Fruit fly (Drosophila melanogaster) whole organism, embryonic: Measurements from ENCODE around the gene Cdk1.

ENCODE experiments used
- ATbp ChIP-seq: fragments of 200-800 bp; sonication (Bioruptor generic); optimal IDR thresholded peaks from 2 replicates; lab custom pipeline; 2017; ENCODE audit warnings: missing biosample characterization, mild to moderate bottlenecking, missing genetic modification characterization, missing genetic modification reagents
- CG10462 ChIP-seq: fragments of 200-800 bp; sonication (Bioruptor generic); optimal IDR thresholded peaks from 2 replicates; lab custom pipeline; 2016; ENCODE audit warnings: missing biosample characterization, missing genetic modification characterization
- CG11085 ChIP-seq: fragments of 200-800 bp; sonication (Bioruptor generic); IDR thresholded peaks from 2 replicates; pipeline ENCODE4 v1.3.6; 2022; ENCODE audit warnings: missing biosample characterization, missing genetic modification characterization
- CG16815 ChIP-seq: fragments of 200-800 bp; sonication (Bioruptor generic); optimal IDR thresholded peaks from 3 replicates; lab custom pipeline; 2017; ENCODE audit warnings: missing biosample characterization, mild to moderate bottlenecking, missing genetic modification characterization
- CG18619 ChIP-seq: fragments of 200-800 bp; sonication (Bioruptor generic); optimal IDR thresholded peaks from 3 replicates; lab custom pipeline; 2017; ENCODE audit warnings: missing biosample characterization, mild to moderate bottlenecking, missing genetic modification characterization
- CG18764 ChIP-seq: fragments of 200-800 bp; sonication (Bioruptor generic); optimal IDR thresholded peaks from 3 replicates; lab custom pipeline; 2016; ENCODE audit warnings: missing biosample characterization, missing genetic modification characterization
- CG2889 ChIP-seq: fragments of 200-800 bp; sonication (Bioruptor generic); IDR thresholded peaks from 3 replicates; pipeline ENCODE4 v1.3.6; 2022; ENCODE audit warnings: missing biosample characterization, missing genetic modification characterization
- CG30431 ChIP-seq: fragments of 200-800 bp; sonication (Bioruptor generic); optimal IDR thresholded peaks from 2 replicates; lab custom pipeline; 2017; ENCODE audit warnings: missing biosample characterization, missing genetic modification characterization
- CG31441 ChIP-seq: fragments of 200-800 bp; sonication (Bioruptor generic); IDR thresholded peaks from 2 replicates; pipeline ENCODE4 v1.3.6; 2022; ENCODE audit warnings: missing biosample characterization, missing genetic modification characterization
- CG4328 ChIP-seq: fragments of 200-800 bp; sonication (Bioruptor generic); optimal IDR thresholded peaks from 3 replicates; lab custom pipeline; 2017; ENCODE audit warnings: missing biosample characterization, missing genetic modification reagents, missing genetic modification characterization
- CG4617 ChIP-seq: fragments of 200-800 bp; sonication (Bioruptor generic); optimal IDR thresholded peaks from 3 replicates; lab custom pipeline; 2016; ENCODE audit warnings: missing biosample characterization, missing genetic modification characterization, borderline replicate concordance
- CG5245 ChIP-seq: fragments of 200-800 bp; sonication (Bioruptor generic); optimal IDR thresholded peaks from 3 replicates; lab custom pipeline; 2016; ENCODE audit warnings: missing biosample characterization, missing genetic modification characterization
- CG6175 ChIP-seq: fragments of 200-800 bp; sonication (Bioruptor generic); IDR thresholded peaks from 3 replicates; pipeline ENCODE4 v1.3.6; 2022; ENCODE audit warnings: missing biosample characterization, missing genetic modification characterization
- CG6813 ChIP-seq: fragments of 200-800 bp; sonication (Bioruptor generic); optimal IDR thresholded peaks from 2 replicates; lab custom pipeline; 2017; ENCODE audit warnings: missing biosample characterization, missing genetic modification characterization, mild to moderate bottlenecking, moderate library complexity, missing genetic modification reagents
- CG7987 ChIP-seq: fragments of 200-800 bp; sonication (Bioruptor generic); optimal IDR thresholded peaks from 2 replicates; lab custom pipeline; 2018; ENCODE audit warnings: missing biosample characterization, mild to moderate bottlenecking, missing genetic modification characterization, moderate library complexity
- CG8388 ChIP-seq: fragments of 200-800 bp; sonication (Bioruptor generic); optimal IDR thresholded peaks from 2 replicates; lab custom pipeline; 2019; ENCODE audit warnings: missing biosample characterization, mild to moderate bottlenecking, missing genetic modification characterization, moderate library complexity
- CG9817 ChIP-seq: fragments of 200-800 bp; sonication (Bioruptor generic); optimal IDR thresholded peaks from 2 replicates; lab custom pipeline; 2018; ENCODE audit warnings: missing biosample characterization, mild to moderate bottlenecking, missing genetic modification characterization, moderate library complexity
- CG9932 ChIP-seq: fragments of 200-800 bp; sonication (Bioruptor generic); IDR thresholded peaks from 2 replicates; pipeline ENCODE4 v1.3.6; 2022; ENCODE audit warnings: missing biosample characterization, missing genetic modification characterization
- CHES-1-like ChIP-seq: fragments of 200-800 bp; sonication (Bioruptor generic); optimal IDR thresholded peaks from 2 replicates; lab custom pipeline; 2016; ENCODE audit warnings: missing biosample characterization, missing genetic modification characterization
- D ChIP-seq, 2 experiments: fragments of 200-800 bp in 1 of 2; fragments of >200 bp in 1 of 2; sonication (Bioruptor generic) in 1 of 2; optimal IDR thresholded peaks; 2 replicates in 1 of 2; 3 replicates in 1 of 2; lab custom pipeline; 2017; ENCODE audit warnings: mild to moderate bottlenecking in 1 of 2, missing biosample characterization in 1 of 2, missing genetic modification characterization in 1 of 2, missing genetic modification reagents in 1 of 2
- Ets97D ChIP-seq: fragments of 200-800 bp; sonication (Bioruptor generic); optimal IDR thresholded peaks from 3 replicates; lab custom pipeline; 2016; ENCODE audit warnings: missing biosample characterization, missing genetic modification characterization
- Hr39 ChIP-seq: fragments of >200 bp; optimal IDR thresholded peaks from 2 replicates; lab custom pipeline; 2017
- Hr51 ChIP-seq, 2 experiments: fragments of 200-800 bp; sonication (Bioruptor generic); optimal IDR thresholded peaks; 2 replicates in 1 of 2; 3 replicates in 1 of 2; lab custom pipeline; 2016 to 2018; ENCODE audit warnings: missing biosample characterization in 2 of 2, missing genetic modification characterization in 2 of 2, mild to moderate bottlenecking in 1 of 2, moderate library complexity in 1 of 2
- Jarid2 ChIP-seq: fragments of 200-800 bp; sonication (Bioruptor generic); optimal IDR thresholded peaks from 3 replicates; lab custom pipeline; 2017; ENCODE audit warnings: mild to moderate bottlenecking, missing biosample characterization, missing genetic modification reagents, missing genetic modification characterization
- Med ChIP-seq: fragments of 200-800 bp; sonication (Bioruptor generic); peaks from one replicate; lab custom pipeline; 2016; ENCODE audit warnings: missing biosample characterization, missing genetic modification characterization, mild to moderate bottlenecking, inconsistent platforms, moderate library complexity
- Myb ChIP-seq: fragments of 200-800 bp; sonication (Bioruptor generic); optimal IDR thresholded peaks from 2 replicates; lab custom pipeline; 2016; ENCODE audit warnings: missing biosample characterization, missing genetic modification characterization
- NC2α ChIP-seq: fragments of 200-800 bp; sonication (Bioruptor generic); optimal IDR thresholded peaks from 2 replicates; lab custom pipeline; 2016; ENCODE audit warnings: missing biosample characterization, missing genetic modification characterization
- Sry-δ ChIP-seq: fragments of 200-800 bp; sonication (Bioruptor generic); optimal IDR thresholded peaks from 2 replicates; lab custom pipeline; 2016; ENCODE audit warnings: missing biosample characterization, missing genetic modification characterization
- Ssrp ChIP-seq: fragments of 200-800 bp; sonication (Bioruptor generic); optimal IDR thresholded peaks from 2 replicates; lab custom pipeline; 2018; ENCODE audit warnings: missing biosample characterization, mild to moderate bottlenecking, missing genetic modification characterization, moderate library complexity
- Taf1 ChIP-seq: fragments of 200-800 bp; sonication (Bioruptor generic); IDR thresholded peaks from 2 replicates; pipeline ENCODE4 v1.3.6; 2022; ENCODE audit warnings: missing biosample characterization, missing genetic modification characterization
- amos ChIP-seq: fragments of 200-800 bp; sonication (Bioruptor generic); IDR thresholded peaks from 2 replicates; pipeline ENCODE4 v1.3.6; 2022; ENCODE audit warnings: missing biosample characterization, missing genetic modification characterization; ENCODE audit not compliant: partially characterized antibody
- ase ChIP-seq: fragments of 200-800 bp; sonication (Bioruptor generic); IDR thresholded peaks from 3 replicates; pipeline ENCODE4 v1.3.6; 2022; ENCODE audit warnings: missing biosample characterization, missing genetic modification characterization
- bcd ChIP-seq: fragments of 200-800 bp; sonication (Bioruptor generic); optimal IDR thresholded peaks from 2 replicates; lab custom pipeline; 2017; ENCODE audit warnings: missing biosample characterization, mild to moderate bottlenecking, missing genetic modification characterization
- cato ChIP-seq: fragments of 200-800 bp; sonication (Bioruptor generic); optimal IDR thresholded peaks from 2 replicates; lab custom pipeline; 2016; ENCODE audit warnings: missing biosample characterization, missing genetic modification characterization, borderline replicate concordance
- caup ChIP-seq: fragments of 200-800 bp; sonication (Bioruptor generic); optimal IDR thresholded peaks from 3 replicates; lab custom pipeline; 2017; ENCODE audit warnings: missing biosample characterization, mild to moderate bottlenecking, missing genetic modification characterization, moderate library complexity; ENCODE audit not compliant: severe bottlenecking
- cwo ChIP-seq: fragments of 200-800 bp; sonication (Bioruptor generic); optimal IDR thresholded peaks from 3 replicates; lab custom pipeline; 2017; ENCODE audit warnings: missing biosample characterization, missing genetic modification characterization, mild to moderate bottlenecking, moderate library complexity, missing genetic modification reagents
- gsb ChIP-seq: fragments of 200-800 bp; sonication (Bioruptor generic); IDR thresholded peaks from 2 replicates; pipeline ENCODE4 v1.3.6; 2022; ENCODE audit warnings: missing biosample characterization, missing genetic modification characterization
- her ChIP-seq: fragments of 200-800 bp; sonication (Bioruptor generic); optimal IDR thresholded peaks from 2 replicates; lab custom pipeline; 2016; ENCODE audit warnings: missing biosample characterization, missing genetic modification characterization
- nerfin-1 ChIP-seq: fragments of 200-800 bp; sonication (Bioruptor generic); optimal IDR thresholded peaks from 3 replicates; lab custom pipeline; 2019; ENCODE audit warnings: missing biosample characterization, mild to moderate bottlenecking, missing genetic modification characterization, moderate library complexity
- onecut ChIP-seq: fragments of 200-800 bp; sonication (Bioruptor generic); IDR thresholded peaks from 2 replicates; pipeline ENCODE4 v1.3.6; 2022; ENCODE audit warnings: missing biosample characterization, missing genetic modification characterization
- otp ChIP-seq: fragments of 200-800 bp; sonication (Bioruptor generic); IDR thresholded peaks from 3 replicates; pipeline ENCODE4, ENCODE4 v1.3.6; 2022; ENCODE audit warnings: missing biosample characterization, missing genetic modification characterization
- prd ChIP-seq, 3 experiments: fragments of >200 bp in 2 of 3; fragments of 200-800 bp in 1 of 3; sonication (Bioruptor generic) in 1 of 3; optimal IDR thresholded peaks in 2 of 3; IDR thresholded peaks in 1 of 3; 2 replicates in 2 of 3; 3 replicates in 1 of 3; pipeline versions ENCODE4 v1.3.6 to Lab custom; 2017 to 2022; ENCODE audit warnings: missing biosample characterization in 1 of 3, missing genetic modification characterization in 1 of 3
- stwl ChIP-seq: fragments of 200-800 bp; sonication (Bioruptor generic); optimal IDR thresholded peaks from 3 replicates; lab custom pipeline; 2018; ENCODE audit warnings: missing biosample characterization, mild to moderate bottlenecking, missing genetic modification characterization, moderate library complexity
- sug ChIP-seq: fragments of 200-800 bp; optimal IDR thresholded peaks from 2 replicates; lab custom pipeline; 2019; ENCODE audit warnings: missing biosample characterization, mild to moderate bottlenecking, missing genetic modification characterization, moderate library complexity
- trem ChIP-seq: fragments of 200-800 bp; optimal IDR thresholded peaks from 3 replicates; lab custom pipeline; 2019; ENCODE audit warnings: missing biosample characterization, mild to moderate bottlenecking, missing genetic modification characterization, moderate library complexity
- vfl ChIP-seq: fragments of 200-800 bp; sonication (Bioruptor generic); optimal IDR thresholded peaks from 2 replicates; lab custom pipeline; 2016; ENCODE audit warnings: missing biosample characterization, missing genetic modification characterization
- wor ChIP-seq: fragments of 200-800 bp; sonication (Bioruptor generic); IDR thresholded peaks from 2 replicates; pipeline ENCODE4 v1.3.6; 2022; ENCODE audit warnings: missing biosample characterization, missing genetic modification characterization

The Cdk1 gene

DNA sequence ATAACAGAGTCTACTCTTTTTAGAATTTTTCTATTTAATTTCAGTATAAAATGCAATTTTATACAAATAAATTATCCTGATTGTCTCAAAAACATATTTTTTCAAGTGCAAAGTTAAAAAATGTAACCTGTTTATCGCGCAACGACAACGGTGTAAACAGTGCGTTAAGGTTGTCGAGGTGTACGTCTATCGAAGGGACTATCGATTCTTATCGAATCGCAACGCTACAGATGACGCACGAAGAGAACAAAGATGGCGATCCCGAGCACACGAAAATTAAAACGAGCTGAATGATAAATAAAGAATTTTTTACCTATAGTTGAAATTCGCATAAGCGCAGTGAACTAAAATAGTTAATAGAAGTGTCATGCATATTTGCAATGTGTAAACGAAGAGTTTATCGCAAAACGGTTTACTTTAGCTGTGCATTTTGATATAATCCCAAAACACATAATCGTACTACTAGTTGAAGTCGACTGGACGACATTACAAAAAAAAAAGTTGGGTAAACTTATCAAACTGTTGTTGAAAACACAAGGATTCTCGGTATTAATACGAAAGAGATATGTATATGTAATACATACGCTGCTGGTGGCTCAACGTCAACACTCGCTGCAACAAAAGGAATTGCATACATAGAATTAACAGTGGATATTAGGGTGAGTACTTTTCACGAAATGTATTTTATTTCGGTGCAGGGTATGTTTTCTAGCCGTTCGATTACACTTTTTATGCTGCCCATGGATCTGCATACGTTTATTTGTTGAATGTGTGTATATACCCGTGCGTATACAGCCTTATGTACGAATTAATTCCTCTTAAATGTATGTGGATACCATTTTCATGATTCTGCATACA lies 2.0 kb upstream of the Cdk1 start, which contains the start of gene da (continued):
- TF ChIP-seq Myb: peak; percentile 29
- TF ChIP-seq CG6175: no peak
- TF ChIP-seq CG4617 (GFP tag; lab: Kevin White, UChicago): peak; percentile 49
- TF ChIP-seq stwl (tag; lab: Kevin White, UChicago): peak; percentile 65
- no peak for TF ChIP-seq gsb (GFP tag; lab: Robert Waterston, UW)
- TF ChIP-seq nerfin-1 (tag; lab: Kevin White, UChicago): peak; percentile 31
- no peak for TF ChIP-seq wor
- TF ChIP-seq CG16815: peak; percentile 19
- TF ChIP-seq Ets97D (GFP tag; lab: Kevin White, UChicago): peak; percentile 95
- no peak for TF ChIP-seq CG11085 (GFP tag; lab: Robert Waterston, UW)
- peak; percentile 10 for TF ChIP-seq CG10462
- no peak for TF ChIP-seq ATbp
- peak; percentile 58 for TF ChIP-seq bcd (GFP tag; lab: Kevin White, UChicago)
- TF ChIP-seq CG6813 (GFP tag; lab: Kevin White, UChicago): peak; percentile 52
- peak; percentile 92 for TF ChIP-seq Med (GFP tag; lab: Kevin White, UChicago)
- TF ChIP-seq Ssrp (tag; lab: Kevin White, UChicago): peak; percentile 58
- peak; percentile 60 for TF ChIP-seq CHES-1-like (GFP tag; lab: Kevin White, UChicago)
- peak; percentile 53; the same call in 1 of the 2 replicates for TF ChIP-seq CG31441 (GFP tag; lab: Robert Waterston, UW)
- TF ChIP-seq CG7987 (GFP tag; lab: Kevin White, UChicago): peak; percentile 45
- TF ChIP-seq Hr39 (lab: Kevin White, UChicago): no peak
- TF ChIP-seq CG4328 (GFP tag; lab: Kevin White, UChicago): no peak
- no peak for TF ChIP-seq cato (GFP tag; lab: Kevin White, UChicago)
- TF ChIP-seq CG2889 (GFP tag; lab: Robert Waterston, UW): no peak
- TF ChIP-seq Taf1 (GFP tag; lab: Robert Waterston, UW): no peak
- peak; percentile 75; the same call in 1 of the 2 replicates for TF ChIP-seq CG9932 (GFP tag; lab: Robert Waterston, UW)
- TF ChIP-seq vfl (GFP tag; lab: Kevin White, UChicago): peak; percentile 53
- TF ChIP-seq trem (tag; lab: Kevin White, UChicago): peak; percentile 59
- TF ChIP-seq Hr51 (GFP tag; optimal IDR thresholded peaks at IDR 0.05; lab: Kevin White, UChicago): peak; percentile 39 to 46
- TF ChIP-seq ase (GFP tag; lab: Robert Waterston, UW): peak; percentile 42; the same call in 1 of the 3 replicates
- TF ChIP-seq NC2α: no peak
- peak; percentile 75 for TF ChIP-seq sug (tag; lab: Kevin White, UChicago)
- TF ChIP-seq amos (GFP tag; lab: Robert Waterston, UW): peak; percentile 66; the same call in 1 of the 2 replicates
- TF ChIP-seq prd (optimal IDR thresholded peaks at IDR 0.05; lab: Kevin White, UChicago): no peak
- TF ChIP-seq prd (GFP tag; IDR thresholded peaks at IDR 0.05; lab: Robert Waterston, UW): peak; percentile 74
- no peak for TF ChIP-seq Jarid2 (GFP tag; lab: Kevin White, UChicago)
- peak; percentile 71 for TF ChIP-seq Sry-δ (GFP tag; lab: Kevin White, UChicago)
- peak; percentile 33 for TF ChIP-seq CG18764
- peak; percentile 21 for TF ChIP-seq CG8388 (GFP tag; lab: Kevin White, UChicago)
- TF ChIP-seq CG9817: no peak
- TF ChIP-seq CG5245: peak; percentile 9
- TF ChIP-seq CG30431 (GFP tag; lab: Kevin White, UChicago): no peak
- TF ChIP-seq D (optimal IDR thresholded peaks at IDR 0.05; lab: Kevin White, UChicago): no peak
- no peak for TF ChIP-seq D (GFP tag; optimal IDR thresholded peaks at IDR 0.05; lab: Kevin White, UChicago)
- TF ChIP-seq her (GFP tag; lab: Kevin White, UChicago): peak; percentile 46
- no peak; the same call in 2 of the 3 replicates for TF ChIP-seq otp
- peak; percentile 69 for TF ChIP-seq caup (GFP tag; lab: Kevin White, UChicago)
- TF ChIP-seq CG18619 (GFP tag; lab: Kevin White, UChicago): peak; percentile 61
- no peak for TF ChIP-seq cwo
- TF ChIP-seq onecut (GFP tag; lab: Robert Waterston, UW): peak; percentile 49
